Fruit fly (Drosophila melanogaster) whole organism, prepupa: ENCODE results near the gene ey.

Experiments used
- Blimp-1 ChIP-seq: fragments of 200-800 bp; sonication (Bioruptor generic); optimal IDR thresholded peaks from 3 replicates; lab custom pipeline; 2017; ENCODE audit warnings: missing biosample characterization, missing genetic modification characterization, mild to moderate bottlenecking, moderate library complexity, missing genetic modification reagents
- CG32006 ChIP-seq: fragments of 200-800 bp; sonication (Bioruptor generic); optimal IDR thresholded peaks from 3 replicates; lab custom pipeline; 2017; ENCODE audit warnings: missing biosample characterization, mild to moderate bottlenecking, missing genetic modification characterization
- CG6276 ChIP-seq: fragments of 200-800 bp; sonication (Bioruptor generic); optimal IDR thresholded peaks from 2 replicates; lab custom pipeline; 2017; ENCODE audit warnings: missing biosample characterization, mild to moderate bottlenecking, missing genetic modification characterization
- CG9139 ChIP-seq: fragments of 200-800 bp; sonication (Bioruptor generic); optimal IDR thresholded peaks from 3 replicates; lab custom pipeline; 2017; ENCODE audit warnings: missing biosample characterization, mild to moderate bottlenecking, missing genetic modification characterization
- Eip78C ChIP-seq: fragments of 200-800 bp; sonication (Bioruptor generic); peaks from one replicate; lab custom pipeline; 2016; ENCODE audit warnings: missing biosample characterization, missing genetic modification characterization
- OdsH ChIP-seq: fragments of 200-800 bp; sonication (Bioruptor generic); optimal IDR thresholded peaks from 3 replicates; lab custom pipeline; 2016; ENCODE audit warnings: missing biosample characterization, missing genetic modification characterization
- Sox14 ChIP-seq: fragments of 200-800 bp; sonication (Bioruptor generic); optimal IDR thresholded peaks from 3 replicates; lab custom pipeline; 2016; ENCODE audit warnings: missing biosample characterization, missing genetic modification characterization
- dsx ChIP-seq: fragments of 200-800 bp; optimal IDR thresholded peaks from 3 replicates; lab custom pipeline; 2019; ENCODE audit warnings: missing biosample characterization, mild to moderate bottlenecking, missing genetic modification characterization, moderate library complexity; ENCODE audit not compliant: poor library complexity, severe bottlenecking
- eg ChIP-seq: fragments of 200-800 bp; sonication (Bioruptor generic); IDR thresholded peaks from 3 replicates; pipeline ENCODE4 v1.3.6; 2022; ENCODE audit warnings: missing biosample characterization, missing genetic modification characterization
- fd59A ChIP-seq: fragments of 200-800 bp; sonication (Bioruptor generic); optimal IDR thresholded peaks from 2 replicates; lab custom pipeline; 2017; ENCODE audit warnings: missing biosample characterization, mild to moderate bottlenecking, missing genetic modification characterization, missing genetic modification reagents
- fd85E ChIP-seq: fragments of 200-800 bp; sonication (Bioruptor generic); optimal IDR thresholded peaks from 3 replicates; lab custom pipeline; 2016; ENCODE audit warnings: missing biosample characterization, missing genetic modification characterization
- net ChIP-seq: fragments of 200-800 bp; sonication (Bioruptor generic); optimal IDR thresholded peaks from 3 replicates; lab custom pipeline; 2016; ENCODE audit warnings: missing biosample characterization, missing genetic modification characterization
- svp ChIP-seq: fragments of 200-800 bp; sonication (Bioruptor generic); peaks from one replicate; lab custom pipeline; 2016; ENCODE audit warnings: missing biosample characterization, missing genetic modification characterization
- vri ChIP-seq: fragments of 200-800 bp; sonication (Bioruptor generic); optimal IDR thresholded peaks from 3 replicates; lab custom pipeline; 2016; ENCODE audit warnings: missing biosample characterization, mild to moderate bottlenecking, missing genetic modification characterization

dm6 chr4:695845-696244, 1.6 kb upstream of the ey start, which contains the start of gene myo:
- TF ChIP-seq CG32006 (GFP tag; lab: Kevin White, UChicago) = no peak
- TF ChIP-seq OdsH (GFP tag; lab: Kevin White, UChicago) = peak; percentile 10
- TF ChIP-seq eg = no peak
- TF ChIP-seq vri (GFP tag; lab: Kevin White, UChicago) = peak; percentile 50
- TF ChIP-seq Eip78C (GFP tag; lab: Kevin White, UChicago) = peak; percentile 75
- TF ChIP-seq fd85E (GFP tag; lab: Kevin White, UChicago) = no peak
- no peak for TF ChIP-seq CG6276 (GFP tag; lab: Kevin White, UChicago)
- TF ChIP-seq CG9139 (GFP tag; lab: Kevin White, UChicago) = no peak
- TF ChIP-seq Sox14 (GFP tag; lab: Kevin White, UChicago) = peak; percentile 6
- no peak for TF ChIP-seq fd59A
- no peak for TF ChIP-seq Blimp-1 (GFP tag; lab: Kevin White, UChicago)
- no peak for TF ChIP-seq svp
- no peak for TF ChIP-seq net (GFP tag; lab: Kevin White, UChicago)
- no peak for TF ChIP-seq dsx
